Worm (Caenorhabditis elegans): ENCODE data around the gene srz-13.

- no peak for TF ChIP-seq nhr-28 (tag; optimal IDR thresholded peaks at IDR 0.05)
- no peak for TF ChIP-seq C16A3.4 (tag; optimal IDR thresholded peaks at IDR 0.05)
- TF ChIP-seq ztf-11 (tag; optimal IDR thresholded peaks at IDR 0.05) = no peak
- no peak for TF ChIP-seq unc-62 (GFP tag; optimal IDR thresholded peaks at IDR 0.05)
- no peak for TF ChIP-seq dpl-1 (GFP tag; optimal IDR thresholded peaks at IDR 0.05)
- no peak for TF ChIP-seq jun-1 (tag; optimal IDR thresholded peaks at IDR 0.05)
- TF ChIP-seq irx-1 (tag; optimal IDR thresholded peaks at IDR 0.05) = no peak
- TF ChIP-seq nhr-12 (tag; optimal IDR thresholded peaks at IDR 0.05) = no peak
- no peak for TF ChIP-seq C04F5.9 (tag; optimal IDR thresholded peaks at IDR 0.05)
- TF ChIP-seq elt-3 (tag; optimal IDR thresholded peaks at IDR 0.05) = no peak
- TF ChIP-seq lin-35 (GFP tag; optimal IDR thresholded peaks at IDR 0.05) = no peak
- no peak for TF ChIP-seq efl-3 (GFP tag; optimal IDR thresholded peaks at IDR 0.05)
- TF ChIP-seq zag-1 (tag; optimal IDR thresholded peaks at IDR 0.05) = no peak
- no peak for TF ChIP-seq unc-30 (tag; optimal IDR thresholded peaks at IDR 0.05)
These were observed 43.4 kb downstream of the srz-13 start for ce11 chrV:16225524-16226116.

Measured in whole organism, L1 larva.